Worm (Caenorhabditis elegans) whole organism, late embryonic: Measurements from ENCODE around the gene F58B3.6.

Experiments used
- C38D4.7 ChIP-seq: fragments of 200-800 bp; sonication (Bioruptor generic); optimal IDR thresholded peaks from 2 replicates; lab custom pipeline; 2018; ENCODE audit warnings: mild to moderate bottlenecking, missing genetic modification characterization, moderate library complexity, missing compliant biosample characterization
- F13H6.1 ChIP-seq: sonication (generic microtip); optimal IDR thresholded peaks from 2 replicates; lab custom pipeline; 2016; ENCODE audit warnings: missing genetic modification characterization, missing compliant biosample characterization
- K02D7.2 ChIP-seq: sonication (generic microtip); optimal IDR thresholded peaks from 2 replicates; lab custom pipeline; 2017; ENCODE audit warnings: mild to moderate bottlenecking, missing genetic modification characterization, missing compliant biosample characterization
- K09A11.1 ChIP-seq: sonication (generic microtip); optimal IDR thresholded peaks from 2 replicates; lab custom pipeline; 2017; ENCODE audit warnings: antibody characterized with exemption, mild to moderate bottlenecking, missing genetic modification characterization, missing compliant biosample characterization; ENCODE audit not compliant: insufficient read depth
- T23F11.4 ChIP-seq: fragments of 200-800 bp; sonication (Bioruptor generic); optimal IDR thresholded peaks from 2 replicates; lab custom pipeline; 2018; ENCODE audit warnings: mild to moderate bottlenecking, missing genetic modification characterization, missing compliant biosample characterization
- Y22D7AL.16 ChIP-seq: sonication (generic microtip); optimal IDR thresholded peaks from 2 replicates; lab custom pipeline; 2016; ENCODE audit warnings: missing genetic modification characterization, missing compliant biosample characterization
- ama-1 ChIP-seq: fragments of 150-350 bp; optimal IDR thresholded peaks from 2 replicates; lab custom pipeline; 2014
- ceh-18 ChIP-seq: sonication (generic microtip); optimal IDR thresholded peaks from 2 replicates; lab custom pipeline; 2016; ENCODE audit warnings: missing genetic modification characterization, missing compliant biosample characterization
- ceh-19 ChIP-seq: fragments of 200-800 bp; sonication (Bioruptor generic); optimal IDR thresholded peaks from 2 replicates; lab custom pipeline; 2018; ENCODE audit warnings: mild to moderate bottlenecking, missing genetic modification characterization, missing compliant biosample characterization
- ceh-2 ChIP-seq: sonication (generic microtip); optimal IDR thresholded peaks from 2 replicates; lab custom pipeline; 2016; ENCODE audit warnings: missing genotype, missing genetic modification characterization, missing compliant biosample characterization
- ceh-30 ChIP-seq: fragments of 150-350 bp; optimal IDR thresholded peaks from 2 replicates; lab custom pipeline; 2014; ENCODE audit warnings: missing biosample characterization, missing genetic modification characterization
- ceh-31 ChIP-seq: sonication (generic microtip); optimal IDR thresholded peaks from 2 replicates; lab custom pipeline; 2016; ENCODE audit warnings: missing genetic modification characterization, missing compliant biosample characterization
- ceh-34 ChIP-seq: sonication (generic microtip); optimal IDR thresholded peaks from 2 replicates; lab custom pipeline; 2016; ENCODE audit warnings: mild to moderate bottlenecking, missing genetic modification characterization, missing compliant biosample characterization
- ceh-9 ChIP-seq: sonication (generic microtip); optimal IDR thresholded peaks from 2 replicates; lab custom pipeline; 2016; ENCODE audit warnings: mild to moderate bottlenecking, missing genetic modification characterization, inconsistent platforms, missing compliant biosample characterization
- che-1 ChIP-seq: sonication (generic microtip); optimal IDR thresholded peaks from 2 replicates; lab custom pipeline; 2016; ENCODE audit warnings: mild to moderate bottlenecking, missing genetic modification characterization, missing compliant biosample characterization
- dmd-4 ChIP-seq: sonication (generic microtip); optimal IDR thresholded peaks from 2 replicates; lab custom pipeline; 2016; ENCODE audit warnings: borderline replicate concordance, missing genetic modification characterization, missing compliant biosample characterization
- dve-1 ChIP-seq: sonication (generic microtip); optimal IDR thresholded peaks from 2 replicates; lab custom pipeline; 2017; ENCODE audit warnings: antibody characterized with exemption, mild to moderate bottlenecking, missing genetic modification characterization, missing compliant biosample characterization
- ets-4 ChIP-seq: sonication (generic microtip); optimal IDR thresholded peaks from 2 replicates; lab custom pipeline; 2016; ENCODE audit warnings: missing genetic modification characterization, missing compliant biosample characterization
- eyg-1 ChIP-seq: sonication (generic microtip); optimal IDR thresholded peaks from 2 replicates; lab custom pipeline; 2016; ENCODE audit warnings: missing genotype, missing genetic modification characterization, missing compliant biosample characterization
- fkh-6 ChIP-seq: sonication (generic microtip); optimal IDR thresholded peaks from 2 replicates; lab custom pipeline; 2016; ENCODE audit warnings: missing genetic modification characterization, missing compliant biosample characterization
- gmeb-2 ChIP-seq: sonication (generic microtip); optimal IDR thresholded peaks from 2 replicates; lab custom pipeline; 2016; ENCODE audit warnings: missing genetic modification characterization, inconsistent platforms, missing compliant biosample characterization
- hlh-15 ChIP-seq: sonication (generic microtip); optimal IDR thresholded peaks from 2 replicates; lab custom pipeline; 2016; ENCODE audit warnings: missing genetic modification characterization, missing compliant biosample characterization
- madf-2 ChIP-seq: sonication (generic microtip); optimal IDR thresholded peaks from 2 replicates; lab custom pipeline; 2017; ENCODE audit warnings: missing genetic modification characterization, missing compliant biosample characterization
- nfya-1 ChIP-seq: sonication (generic microtip); optimal IDR thresholded peaks from 2 replicates; lab custom pipeline; 2017; ENCODE audit warnings: missing genetic modification characterization, mild to moderate bottlenecking, missing compliant biosample characterization, antibody characterized with exemption, moderate library complexity
- nhr-232 ChIP-seq: sonication (generic microtip); optimal IDR thresholded peaks from 2 replicates; lab custom pipeline; 2016; ENCODE audit warnings: missing genetic modification characterization, missing compliant biosample characterization
- pat-9 ChIP-seq: fragments of 200-800 bp; sonication (Bioruptor generic); optimal IDR thresholded peaks from 2 replicates; lab custom pipeline; 2018; ENCODE audit warnings: mild to moderate bottlenecking, missing genetic modification characterization, moderate library complexity, missing compliant biosample characterization
- pha-2 ChIP-seq: sonication (generic microtip); optimal IDR thresholded peaks from 2 replicates; lab custom pipeline; 2017; ENCODE audit warnings: mild to moderate bottlenecking, missing genetic modification characterization, missing compliant biosample characterization
- pros-1 ChIP-seq: fragments of 150-350 bp; optimal IDR thresholded peaks from 2 replicates; lab custom pipeline; 2014; ENCODE audit warnings: missing biosample characterization, missing genetic modification reagents, missing genetic modification characterization
- rnt-1 ChIP-seq: sonication (generic microtip); optimal IDR thresholded peaks from 2 replicates; lab custom pipeline; 2016; ENCODE audit warnings: missing genetic modification characterization, missing compliant biosample characterization
- sdc-2 ChIP-seq: sonication (generic microtip); optimal IDR thresholded peaks from 2 replicates; lab custom pipeline; 2016; ENCODE audit warnings: missing genotype, missing genetic modification characterization, missing compliant biosample characterization
- sox-4 ChIP-seq: sonication (generic microtip); optimal IDR thresholded peaks from 2 replicates; lab custom pipeline; 2017; ENCODE audit warnings: mild to moderate bottlenecking, missing genetic modification characterization, inconsistent platforms, missing compliant biosample characterization
- syd-9 ChIP-seq: sonication (generic microtip); optimal IDR thresholded peaks from 2 replicates; lab custom pipeline; 2016; ENCODE audit warnings: mild to moderate bottlenecking, missing genetic modification characterization, moderate library complexity, missing compliant biosample characterization
- tbx-2 ChIP-seq: sonication (generic microtip); optimal IDR thresholded peaks from 2 replicates; lab custom pipeline; 2016; ENCODE audit warnings: missing genetic modification characterization, missing compliant biosample characterization
- ttx-3 ChIP-seq: sonication (generic microtip); optimal IDR thresholded peaks from 2 replicates; lab custom pipeline; 2016; ENCODE audit warnings: missing genetic modification reagents, missing genetic modification characterization, missing compliant biosample characterization
- unc-42 ChIP-seq: sonication (generic microtip); optimal IDR thresholded peaks from 2 replicates; lab custom pipeline; 2016; ENCODE audit warnings: missing genotype, missing genetic modification characterization, missing compliant biosample characterization
- unc-55 ChIP-seq: sonication (generic microtip); optimal IDR thresholded peaks from 2 replicates; lab custom pipeline; 2017; ENCODE audit warnings: missing biosample characterization, missing genetic modification reagents, missing genetic modification characterization
- ztf-16 ChIP-seq: sonication (generic microtip); optimal IDR thresholded peaks from 2 replicates; lab custom pipeline; 2017; ENCODE audit warnings: missing genetic modification characterization, missing compliant biosample characterization

The F58B3.6 gene

ce11 chrIV:11599717-11600116 lies 36.7 kb upstream of the F58B3.6 start:
- TF ChIP-seq ceh-2 (tag; lab: Kevin White, UChicago) (no peak), dve-1 (tag; lab: Kevin White, UChicago) (no peak), ceh-9 (tag; lab: Kevin White, UChicago) (no peak), C38D4.7 (GFP tag; lab: Kevin White, UChicago) (no peak), nhr-232 (tag; lab: Kevin White, UChicago) (no peak)
- TF ChIP-seq, all 69 proteins: peak for 0

DNA sequence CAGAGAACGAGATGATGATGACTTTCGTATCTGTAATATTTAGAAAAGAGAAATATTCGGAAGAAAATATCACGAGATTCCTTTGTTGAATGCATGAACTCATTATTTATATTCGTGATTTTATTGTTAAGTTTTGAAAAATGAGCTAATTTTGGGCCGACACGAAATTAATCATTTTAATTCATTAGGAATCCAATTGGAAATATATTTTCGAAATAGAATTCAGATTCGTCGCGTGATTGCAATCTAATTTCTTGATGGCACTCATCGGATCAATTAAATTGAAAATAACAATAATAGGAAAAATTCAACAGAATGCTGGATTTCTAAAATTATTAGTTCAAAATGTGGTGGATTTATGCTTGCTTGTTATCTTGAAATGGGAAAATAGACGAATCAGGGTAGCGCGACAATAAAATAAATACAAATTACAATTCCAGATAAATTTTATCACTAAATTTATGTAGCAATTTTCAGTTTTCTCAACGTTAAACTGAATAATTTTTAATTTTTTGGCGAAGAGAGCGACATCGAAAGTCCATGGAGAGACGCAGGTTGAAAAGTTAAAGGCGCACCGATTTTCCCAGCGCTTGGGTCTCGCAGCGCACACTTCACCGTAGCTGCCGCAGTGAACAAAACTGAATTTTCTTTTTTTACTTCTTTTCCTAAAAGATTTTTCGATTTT lies 34.6 kb upstream of the F58B3.6 start:
- TF ChIP-seq sdc-2 (peak; percentile 5), nfya-1 (tag; lab: Kevin White, UChicago) (peak; percentile 67), ama-1 (lab: Kevin White, UChicago) (peak; percentile 37), tbx-2 (tag; lab: Kevin White, UChicago) (peak; percentile 2), pat-9 (tag; lab: Kevin White, UChicago) (peak; percentile 8), ceh-30 (no peak), unc-55 (GFP tag; lab: Kevin White, UChicago) (peak; percentile 47), sox-4 (tag; lab: Kevin White, UChicago) (peak; percentile 16), ceh-31 (peak; percentile 24), ceh-34 (tag; lab: Kevin White, UChicago) (peak; percentile 13), ceh-18 (tag; lab: Kevin White, UChicago) (peak; percentile 23), ets-4 (tag; lab: Kevin White, UChicago) (no peak), Y22D7AL.16 (tag; lab: Kevin White, UChicago) (no peak), ceh-9 (tag; lab: Kevin White, UChicago) (no peak), rnt-1 (tag; lab: Kevin White, UChicago) (no peak), T23F11.4 (GFP tag; lab: Kevin White, UChicago) (no peak), gmeb-2 (tag; lab: Kevin White, UChicago) (no peak), unc-42 (peak; percentile 50), K02D7.2 (no peak), che-1 (tag; lab: Kevin White, UChicago) (peak; percentile 43)

- TF ChIP-seq ceh-19 (GFP tag; lab: Kevin White, UChicago) (no peak), T23F11.4 (GFP tag; lab: Kevin White, UChicago) (no peak), unc-55 (GFP tag; lab: Kevin White, UChicago) (no peak), dmd-4 (tag; lab: Kevin White, UChicago) (no peak), pros-1 (tag; lab: Kevin White, UChicago) (no peak), F13H6.1 (no peak), ztf-16 (no peak), ttx-3 (tag; lab: Kevin White, UChicago) (no peak), K09A11.1 (tag; lab: Kevin White, UChicago) (no peak), tbx-2 (tag; lab: Kevin White, UChicago) (no peak), gmeb-2 (tag; lab: Kevin White, UChicago) (no peak)
Measured at ce11 chrIV:11602498-11603068, 33.9 kb upstream of the F58B3.6 start, which contains the start of gene rps-11. rps-11 (plus strand) TSS chrIV:11602641.

DNA sequence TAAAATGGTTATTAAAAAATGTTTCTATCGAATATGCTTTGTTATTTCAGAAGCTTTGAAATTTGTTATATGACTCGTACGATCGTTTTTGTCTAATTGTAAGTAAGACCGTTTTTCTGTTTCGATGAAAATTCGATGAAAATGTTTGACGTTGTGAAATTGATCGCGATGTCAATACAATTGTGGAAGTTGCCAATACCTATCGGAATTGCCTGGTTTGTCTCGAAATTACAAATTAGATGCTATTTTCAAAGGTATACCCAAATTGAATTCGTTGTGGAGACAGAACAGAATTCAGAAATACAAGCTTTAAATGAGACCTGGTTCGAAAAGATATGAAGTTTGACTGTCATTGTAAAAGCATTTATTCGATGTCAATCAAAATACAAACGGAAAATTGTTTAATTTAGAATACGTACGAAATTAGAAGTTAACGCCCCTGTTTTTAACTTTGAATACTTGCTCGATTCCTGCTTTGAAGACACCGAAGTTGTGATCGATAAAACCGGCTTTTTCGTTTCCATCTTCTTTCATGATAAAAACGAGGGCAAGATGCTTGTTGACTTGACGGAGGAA lies 33.1 kb upstream of the F58B3.6 start:
- TF ChIP-seq ztf-16 (no peak), ceh-2 (tag; lab: Kevin White, UChicago) (no peak), pha-2 (tag; lab: Kevin White, UChicago) (no peak), K09A11.1 (tag; lab: Kevin White, UChicago) (no peak), K02D7.2 (no peak), ceh-31 (no peak), madf-2 (tag; lab: Kevin White, UChicago) (no peak), fkh-6 (tag; lab: Kevin White, UChicago) (no peak), syd-9 (tag; lab: Kevin White, UChicago) (no peak), hlh-15 (tag; lab: Kevin White, UChicago) (no peak), eyg-1 (tag; lab: Kevin White, UChicago) (no peak)
